Worm (Caenorhabditis elegans) whole organism, midembryonic: ENCODE data around the gene npr-30.

Experiments
- T22C8.4 ChIP-seq: fragments of 200-800 bp; sonication (Bioruptor generic); IDR thresholded peaks from 2 replicates; pipeline ENCODE4 v1.3.6; 2022; ENCODE audit warnings: missing genetic modification characterization, missing compliant biosample characterization
- cog-1 ChIP-seq: sonication (generic microtip); optimal IDR thresholded peaks from 2 replicates; lab custom pipeline; 2016; ENCODE audit warnings: missing genetic modification characterization, missing compliant biosample characterization
- tab-1 ChIP-seq: fragments of 200-800 bp; sonication (Bioruptor generic); IDR thresholded peaks from 2 replicates; pipeline ENCODE4 v1.3.6; 2022; ENCODE audit warnings: missing genetic modification characterization, missing compliant biosample characterization
- ztf-29 ChIP-seq: fragments of 200-800 bp; sonication (Bioruptor generic); IDR thresholded peaks from 2 replicates; pipeline ENCODE4 v1.3.6; 2022; ENCODE audit warnings: missing genetic modification reagents, missing genetic modification characterization, missing compliant biosample characterization

DNA sequence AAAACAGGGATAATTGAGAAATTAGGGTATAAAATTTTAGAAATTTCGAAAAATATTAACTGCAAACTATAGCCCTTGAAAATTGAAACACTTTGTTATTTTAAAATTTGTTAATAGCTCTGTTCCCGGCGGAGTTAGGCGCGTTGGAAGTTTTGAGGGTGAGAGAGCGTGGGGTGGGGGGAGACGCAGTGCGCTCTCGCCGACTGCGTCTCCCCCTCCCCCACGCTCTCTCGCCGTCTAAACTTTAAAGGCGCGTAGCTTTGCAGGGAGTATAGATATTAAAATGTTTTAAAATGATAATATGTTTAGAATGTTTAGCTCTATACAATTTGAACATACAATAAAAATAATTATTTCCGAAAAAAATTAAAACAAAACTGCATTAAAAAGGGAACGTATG lies 30.1 kb downstream of the npr-30 start:
- TF ChIP-seq T22C8.4 (GFP tag; lab: Robert Waterston, UW) (no peak), ztf-29 (GFP tag; lab: Robert Waterston, UW) (no peak), cog-1 (no peak), tab-1 (GFP tag; lab: Robert Waterston, UW) (no peak)
